Worm (Caenorhabditis elegans) whole organism, L3 larva: ENCODE results near the gene vha-14.
A peak's percentile ranks its signal among the peaks of the same experiment; 100 is the strongest.

ENCODE experiments used
- ZK546.5 ChIP-seq: sonication (generic microtip); optimal IDR thresholded peaks from 2 replicates; lab custom pipeline; 2017; ENCODE audit warnings: missing biosample characterization, missing genetic modification characterization
- ceh-82 ChIP-seq: fragments of 150-350 bp; optimal IDR thresholded peaks from 2 replicates; lab custom pipeline; 2014; ENCODE audit warnings: missing biosample characterization, missing genetic modification characterization
- elt-2 ChIP-seq: sonication (generic microtip); optimal IDR thresholded peaks from 2 replicates; lab custom pipeline; 2016; ENCODE audit warnings: missing genetic modification reagents, mild to moderate bottlenecking, missing genetic modification characterization, missing compliant biosample characterization
- nhr-237 ChIP-seq: fragments of 150-350 bp; optimal IDR thresholded peaks from 2 replicates; lab custom pipeline; 2014; ENCODE audit warnings: missing biosample characterization, missing genetic modification characterization
- unc-39 ChIP-seq: sonication (generic microtip); optimal IDR thresholded peaks from 4 replicates; lab custom pipeline; 2017; ENCODE audit warnings: missing biosample characterization, missing genetic modification characterization
- ztf-11 ChIP-seq: fragments of 150-350 bp; optimal IDR thresholded peaks from 2 replicates; lab custom pipeline; 2014; ENCODE audit warnings: missing biosample characterization, missing genetic modification characterization

ce11 chrIII:9487454-9487853 lies 20.4 kb upstream of the vha-14 start:
- peak; percentile 81 for TF ChIP-seq elt-2 (tag; lab: Kevin White, UChicago)
- no peak for TF ChIP-seq unc-39
- TF ChIP-seq ZK546.5 (tag; lab: Kevin White, UChicago), result no peak
- TF ChIP-seq ztf-11 (tag; lab: Kevin White, UChicago), result no peak
- TF ChIP-seq ceh-82 (tag; lab: Kevin White, UChicago), result no peak
- TF ChIP-seq nhr-237 (tag; lab: Kevin White, UChicago), result no peak
